Worm (Caenorhabditis elegans) whole organism, L4 larva: ENCODE results near the gene atn-1.

Experiments
- lin-29 ChIP-seq: fragments of 200-800 bp; sonication (Bioruptor generic); IDR thresholded peaks from 2 replicates; pipeline ENCODE4 v1.3.6; 2022; ENCODE audit warnings: missing genetic modification reagents, missing genetic modification characterization, missing compliant biosample characterization
- unc-130 ChIP-seq: sonication (generic microtip); optimal IDR thresholded peaks from 2 replicates; lab custom pipeline; 2016; ENCODE audit warnings: missing genetic modification reagents, missing genetic modification characterization, missing compliant biosample characterization

DNA sequence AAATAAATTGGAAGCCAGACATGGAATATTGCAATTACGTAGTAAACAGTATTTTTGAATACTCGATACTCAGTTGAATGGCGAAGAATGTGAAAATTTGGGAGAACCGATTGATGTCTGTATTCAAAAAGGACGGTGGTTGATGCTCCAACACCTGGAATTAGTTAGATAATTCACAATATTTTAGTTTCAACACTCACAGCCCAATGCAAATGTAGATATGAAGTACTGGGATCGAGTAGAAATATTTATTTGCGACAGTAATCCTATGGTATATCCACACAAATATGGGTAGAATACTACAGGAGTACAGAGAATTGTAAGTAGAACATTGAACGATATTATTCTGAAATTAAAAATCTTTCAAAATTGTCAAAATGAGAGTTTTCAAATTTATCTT, 45.1 kb upstream of the atn-1 start:
- TF ChIP-seq unc-130 = no peak
- TF ChIP-seq lin-29 (GFP tag; lab: Robert Waterston, UW) = no peak
